Comparison of ENCODE assay signal across 2 worm cellular contexts in genomic region chrII:11811241-11811640, ce11.
A peak's percentile ranks its signal among the peaks of the same experiment; 100 is the strongest.
TF ChIP-seq lines count a peak whose summit lies in the region.

No protein-coding gene starts in this region.

TF ChIP-seq in whole organism, L4 larva, 104 proteins besides CTCF, POLR2A, EP300 and RAD21:
- no peak for TF ChIP-seq Y105C5A.15 (GFP tag; IDR thresholded peaks at IDR 0.05; lab: Robert Waterston, UW)
- no peak for TF ChIP-seq F10B5.3 (tag; optimal IDR thresholded peaks at IDR 0.05; lab: Kevin White, UChicago)
- TF ChIP-seq set-16 (GFP tag; IDR thresholded peaks at IDR 0.05; lab: Robert Waterston, UW): peak; percentile 71
TF ChIP-seq in whole organism, L4 larva: peak in this region for 1.

TF ChIP-seq in whole organism, young adult, 124 proteins besides CTCF, POLR2A, EP300 and RAD21:
- no peak for TF ChIP-seq bed-2 (GFP tag; IDR thresholded peaks at IDR 0.05; lab: Robert Waterston, UW)
- TF ChIP-seq mxl-1 (tag; optimal IDR thresholded peaks at IDR 0.05; lab: Kevin White, UChicago): no peak
- no peak for TF ChIP-seq Y79H2A.3 (GFP tag; conservative IDR thresholded peaks at IDR 0.05; lab: Robert Waterston, UW)
- TF ChIP-seq egrh-3 (GFP tag; IDR thresholded peaks at IDR 0.05; lab: Robert Waterston, UW): peak; percentile 20; the same call in 1 of the 2 replicates
- TF ChIP-seq lin-40 (tag; optimal IDR thresholded peaks at IDR 0.05; lab: Kevin White, UChicago): no peak
- TF ChIP-seq gei-17 (GFP tag; optimal IDR thresholded peaks at IDR 0.05; lab: Kevin White, UChicago): no peak
- no peak for TF ChIP-seq madf-8 (GFP tag; conservative IDR thresholded peaks at IDR 0.05; lab: Robert Waterston, UW)
- TF ChIP-seq pha-4 (tag; optimal IDR thresholded peaks at IDR 0.05; lab: Kevin White, UChicago): no peak
- TF ChIP-seq zfh-2 (GFP tag; conservative IDR thresholded peaks at IDR 0.05; lab: Robert Waterston, UW): peak; percentile 57; the same call in 1 of the 2 replicates
- TF ChIP-seq ztf-3 (GFP tag; optimal IDR thresholded peaks at IDR 0.05; lab: Kevin White, UChicago): no peak
- TF ChIP-seq dpl-1 (GFP tag; optimal IDR thresholded peaks at IDR 0.05; lab: Kevin White, UChicago): no peak
- no peak for TF ChIP-seq ztf-28 (GFP tag; IDR thresholded peaks at IDR 0.05; lab: Robert Waterston, UW)
- TF ChIP-seq F55B11.4 (tag; optimal IDR thresholded peaks at IDR 0.05; lab: Kevin White, UChicago; ENCODE audit: borderline replicate concordance, insufficient read depth): no peak
